Worm (Caenorhabditis elegans) whole organism, L4/young adult: ENCODE measurements around the gene T28A11.19.

Experiments
- W03F9.2 ChIP-seq: fragments of 150-350 bp; optimal IDR thresholded peaks from 2 replicates; lab custom pipeline; 2014; ENCODE audit warnings: missing biosample characterization, missing genetic modification characterization
- dao-5 ChIP-seq: sonication (generic microtip); optimal IDR thresholded peaks from 2 replicates; lab custom pipeline; 2016; ENCODE audit warnings: missing genotype, missing genetic modification characterization, moderate library complexity, missing compliant biosample characterization
- him-1 ChIP-seq: sonication (generic microtip); optimal IDR thresholded peaks from 2 replicates; lab custom pipeline; 2016; ENCODE audit warnings: missing genotype, missing genetic modification reagents, missing genetic modification characterization, missing compliant biosample characterization

- TF ChIP-seq him-1 (tag; lab: Kevin White, UChicago) (no peak), dao-5 (tag; lab: Kevin White, UChicago) (no peak), W03F9.2 (no peak)
Observed at ce11 chrV:3247515-3247914, 21.8 kb downstream of the T28A11.19 start, which contains the start of gene srj-8.
